Fruit fly (Drosophila melanogaster) whole organism, embryonic: ENCODE results near the gene lqfR.

Experiments used
- CG12104 ChIP-seq: fragments of 200-800 bp; sonication (Bioruptor generic); optimal IDR thresholded peaks from 3 replicates; lab custom pipeline; 2016; ENCODE audit warnings: missing biosample characterization, missing genetic modification characterization
- CG1233 ChIP-seq: fragments of 200-800 bp; sonication (Bioruptor generic); optimal IDR thresholded peaks from 4 replicates; lab custom pipeline; 2018; ENCODE audit warnings: missing biosample characterization, mild to moderate bottlenecking, missing genetic modification characterization
- CG14014 ChIP-seq: fragments of 200-800 bp; sonication (Bioruptor generic); IDR thresholded peaks from 2 replicates; pipeline ENCODE4 v1.3.6; 2022; ENCODE audit warnings: missing biosample characterization, missing genetic modification characterization
- CG14050 ChIP-seq: fragments of 200-800 bp; sonication (Bioruptor generic); IDR thresholded peaks from 3 replicates; pipeline ENCODE4 v1.3.6; 2022; ENCODE audit warnings: missing biosample characterization, missing genetic modification characterization
- CG14441 ChIP-seq: fragments of 200-800 bp; sonication (Bioruptor generic); IDR thresholded peaks from 2 replicates; pipeline ENCODE4 v1.3.6; 2022; ENCODE audit warnings: missing biosample characterization, missing genetic modification characterization
- CG14710 ChIP-seq: fragments of 200-800 bp; sonication (Bioruptor generic); optimal IDR thresholded peaks from 3 replicates; lab custom pipeline; 2019; ENCODE audit warnings: missing biosample characterization, mild to moderate bottlenecking, missing genetic modification characterization, moderate library complexity
- CG15073 ChIP-seq: fragments of 200-800 bp; sonication (Bioruptor generic); optimal IDR thresholded peaks from 2 replicates; lab custom pipeline; 2016; ENCODE audit warnings: missing biosample characterization, missing genetic modification characterization
- CG1603 ChIP-seq: fragments of 200-800 bp; sonication (Bioruptor generic); optimal IDR thresholded peaks from 2 replicates; lab custom pipeline; 2019; ENCODE audit warnings: missing biosample characterization, mild to moderate bottlenecking, missing genetic modification characterization, moderate library complexity
- CG17912 ChIP-seq: fragments of 200-800 bp; sonication (Bioruptor generic); optimal IDR thresholded peaks from 2 replicates; lab custom pipeline; 2018; ENCODE audit warnings: missing biosample characterization, mild to moderate bottlenecking, missing genetic modification characterization
- CG18262 ChIP-seq: fragments of 200-800 bp; optimal IDR thresholded peaks from 3 replicates; lab custom pipeline; 2019; ENCODE audit warnings: missing biosample characterization, mild to moderate bottlenecking, missing genetic modification characterization, moderate library complexity
- CG2199 ChIP-seq: fragments of 200-800 bp; sonication (Bioruptor generic); IDR thresholded peaks from 3 replicates; pipeline ENCODE4 v1.3.6; 2022; ENCODE audit warnings: missing biosample characterization, missing genetic modification characterization
- CG2202 ChIP-seq: fragments of 200-800 bp; sonication (Bioruptor generic); optimal IDR thresholded peaks from 2 replicates; lab custom pipeline; 2018; ENCODE audit warnings: missing biosample characterization, mild to moderate bottlenecking, missing genetic modification characterization
- CG31441 ChIP-seq: fragments of 200-800 bp; sonication (Bioruptor generic); IDR thresholded peaks from 2 replicates; pipeline ENCODE4 v1.3.6; 2022; ENCODE audit warnings: missing biosample characterization, missing genetic modification characterization
- CG43689 ChIP-seq: fragments of 200-800 bp; sonication (Bioruptor generic); IDR thresholded peaks from 2 replicates; pipeline ENCODE4 v1.3.6; 2022; ENCODE audit warnings: missing biosample characterization, missing genetic modification characterization
- CG6791 ChIP-seq: fragments of 200-800 bp; sonication (Bioruptor generic); IDR thresholded peaks from 3 replicates; pipeline ENCODE4 v1.3.6; 2022; ENCODE audit warnings: missing biosample characterization, missing genetic modification characterization; ENCODE audit not compliant: partially characterized antibody
- CG7786 ChIP-seq: fragments of 200-800 bp; sonication (Bioruptor generic); optimal IDR thresholded peaks from 2 replicates; lab custom pipeline; 2016; ENCODE audit warnings: missing biosample characterization, missing genetic modification characterization
- CG9932 ChIP-seq: fragments of 200-800 bp; sonication (Bioruptor generic); IDR thresholded peaks from 2 replicates; pipeline ENCODE4 v1.3.6; 2022; ENCODE audit warnings: missing biosample characterization, missing genetic modification characterization
- Doc2 ChIP-seq: fragments of 200-800 bp; sonication (Bioruptor generic); IDR thresholded peaks from 2 replicates; pipeline ENCODE4 v1.3.6; 2022; ENCODE audit warnings: missing biosample characterization, missing genetic modification characterization
- E2f1 ChIP-seq: fragments of 200-800 bp; sonication (Bioruptor generic); IDR thresholded peaks from 2 replicates; pipeline ENCODE4 v1.3.6; 2022; ENCODE audit warnings: missing biosample characterization, missing genetic modification characterization
- GATAe ChIP-seq: fragments of 200-800 bp; sonication (Bioruptor generic); conservative IDR thresholded peaks from 2 replicates; pipeline ENCODE4 v1.3.6; 2022; ENCODE audit warnings: missing biosample characterization, missing genetic modification characterization
- Gug ChIP-seq: fragments of 200-800 bp; sonication (Bioruptor generic); IDR thresholded peaks from 4 replicates; pipeline ENCODE4 v1.3.6; 2022; ENCODE audit warnings: missing biosample characterization, missing genetic modification characterization
- HLH4C ChIP-seq: fragments of 200-800 bp; sonication (Bioruptor generic); IDR thresholded peaks from 3 replicates; pipeline ENCODE4 v1.3.6; 2022; ENCODE audit warnings: missing biosample characterization, missing genetic modification characterization; ENCODE audit not compliant: partially characterized antibody
- Kr ChIP-seq: fragments of 200-800 bp; sonication (Bioruptor generic); optimal IDR thresholded peaks from 2 replicates; lab custom pipeline; 2017; ENCODE audit warnings: missing biosample characterization, mild to moderate bottlenecking, missing genetic modification characterization
- Lpt ChIP-seq: fragments of >200 bp; optimal IDR thresholded peaks from 2 replicates; lab custom pipeline; 2018; ENCODE audit warnings: missing biosample characterization, missing genetic modification characterization
- MTF-1 ChIP-seq: fragments of 200-800 bp; sonication (Bioruptor generic); optimal IDR thresholded peaks from 2 replicates; lab custom pipeline; 2018; ENCODE audit warnings: missing biosample characterization, mild to moderate bottlenecking, missing genetic modification characterization, borderline replicate concordance
- Med ChIP-seq: fragments of 200-800 bp; sonication (Bioruptor generic); peaks from one replicate; lab custom pipeline; 2016; ENCODE audit warnings: missing biosample characterization, missing genetic modification characterization, mild to moderate bottlenecking, inconsistent platforms, moderate library complexity
- Optix ChIP-seq: fragments of 200-800 bp; sonication (Bioruptor generic); IDR thresholded peaks from 3 replicates; pipeline ENCODE4 v1.3.6; 2022; ENCODE audit warnings: missing biosample characterization, missing genetic modification characterization
- Sox102F ChIP-seq: fragments of 200-800 bp; sonication (Bioruptor generic); optimal IDR thresholded peaks from 2 replicates; lab custom pipeline; 2018; ENCODE audit warnings: missing biosample characterization, mild to moderate bottlenecking, missing genetic modification characterization, moderate library complexity
- Sry-β ChIP-seq: fragments of 200-800 bp; sonication (Bioruptor generic); optimal IDR thresholded peaks from 2 replicates; lab custom pipeline; 2018; ENCODE audit warnings: missing biosample characterization, mild to moderate bottlenecking, missing genetic modification characterization, moderate library complexity
- Trl ChIP-seq, 3 experiments: fragments of >200 bp in 2 of 3; fragments of 200-800 bp in 1 of 3; sonication (Bioruptor generic) in 1 of 3; optimal IDR thresholded peaks; 2 replicates in 1 of 3; 3 replicates in 2 of 3; lab custom pipeline; 2016 to 2017; ENCODE audit warnings: missing biosample characterization in 1 of 3, missing genetic modification characterization in 1 of 3
- Usf ChIP-seq: fragments of 200-800 bp; sonication (Bioruptor generic); optimal IDR thresholded peaks from 2 replicates; lab custom pipeline; 2017; ENCODE audit warnings: missing genotype, missing biosample characterization, missing genetic modification characterization
- Xrp1 ChIP-seq: fragments of 200-800 bp; sonication (Bioruptor generic); IDR thresholded peaks from 2 replicates; pipeline ENCODE4 v1.3.6; 2022; ENCODE audit warnings: missing biosample characterization, missing genetic modification characterization
- az2 ChIP-seq: fragments of 200-800 bp; sonication (Bioruptor generic); optimal IDR thresholded peaks from 3 replicates; lab custom pipeline; 2016; ENCODE audit warnings: missing biosample characterization, missing genetic modification characterization
- bbx ChIP-seq: fragments of 200-800 bp; sonication (Bioruptor generic); IDR thresholded peaks from 2 replicates; pipeline ENCODE4 v1.3.6; 2022; ENCODE audit warnings: missing biosample characterization, missing genetic modification characterization; ENCODE audit not compliant: partially characterized antibody
- bowl ChIP-seq: fragments of 200-800 bp; sonication (Bioruptor generic); IDR thresholded peaks from 2 replicates; pipeline ENCODE4 v1.3.6; 2022; ENCODE audit warnings: missing biosample characterization, missing genetic modification characterization
- chn ChIP-seq: fragments of 200-800 bp; sonication (Bioruptor generic); optimal IDR thresholded peaks from 2 replicates; lab custom pipeline; 2016; ENCODE audit warnings: missing biosample characterization, missing genetic modification characterization
- crol ChIP-seq: fragments of 200-800 bp; sonication (Bioruptor generic); IDR thresholded peaks from 2 replicates; pipeline ENCODE4 v1.3.6; 2022; ENCODE audit warnings: missing biosample characterization, missing genetic modification characterization
- exex ChIP-seq: fragments of 200-800 bp; sonication (Bioruptor generic); optimal IDR thresholded peaks from 4 replicates; lab custom pipeline; 2018; ENCODE audit warnings: missing biosample characterization, mild to moderate bottlenecking, missing genetic modification characterization, moderate library complexity
- jing ChIP-seq: fragments of 200-800 bp; sonication (Bioruptor generic); optimal IDR thresholded peaks from 2 replicates; lab custom pipeline; 2018; ENCODE audit warnings: missing biosample characterization, mild to moderate bottlenecking, missing genetic modification characterization
- nerfin-2 ChIP-seq: fragments of 200-800 bp; sonication (Bioruptor generic); IDR thresholded peaks from 2 replicates; pipeline ENCODE4 v1.3.6; 2022; ENCODE audit warnings: missing biosample characterization, missing genetic modification characterization; ENCODE audit not compliant: partially characterized antibody
- onecut ChIP-seq: fragments of 200-800 bp; sonication (Bioruptor generic); IDR thresholded peaks from 2 replicates; pipeline ENCODE4 v1.3.6; 2022; ENCODE audit warnings: missing biosample characterization, missing genetic modification characterization
- pan ChIP-seq, 4 experiments: fragments of >200 bp in 3 of 4; fragments of 200-800 bp in 1 of 4; sonication (Bioruptor generic) in 1 of 4; optimal IDR thresholded peaks in 3 of 4; IDR thresholded peaks in 1 of 4; 2 replicates each; pipeline versions ENCODE4 v1.3.6 to Lab custom; 2017 to 2022; ENCODE audit warnings: missing biosample characterization in 2 of 4, missing genetic modification characterization in 2 of 4, mixed read lengths in 1 of 4
- ranshi ChIP-seq: fragments of 200-800 bp; sonication (Bioruptor generic); IDR thresholded peaks from 2 replicates; pipeline ENCODE4 v1.3.6; 2022; ENCODE audit warnings: missing biosample characterization, missing genetic modification characterization
- sd ChIP-seq: fragments of 200-800 bp; sonication (Bioruptor generic); optimal IDR thresholded peaks from 3 replicates; lab custom pipeline; 2018; ENCODE audit warnings: missing biosample characterization, mild to moderate bottlenecking, missing genetic modification characterization, moderate library complexity
- seq ChIP-seq: fragments of 200-800 bp; sonication (Bioruptor generic); IDR thresholded peaks from 2 replicates; pipeline ENCODE4 v1.3.6; 2022; ENCODE audit warnings: missing biosample characterization, missing genetic modification characterization
- sisA ChIP-seq: fragments of 200-800 bp; sonication (Bioruptor generic); IDR thresholded peaks from 2 replicates; pipeline ENCODE4 v1.3.6; 2022; ENCODE audit warnings: missing biosample characterization, missing genetic modification characterization
- slbo ChIP-seq: fragments of 200-800 bp; sonication (Bioruptor generic); IDR thresholded peaks from 2 replicates; pipeline ENCODE4 v1.3.6; 2022; ENCODE audit warnings: missing biosample characterization, missing genetic modification characterization
- zfh2 ChIP-seq: fragments of 200-800 bp; sonication (Bioruptor generic); optimal IDR thresholded peaks from 2 replicates; lab custom pipeline; 2016; ENCODE audit warnings: missing biosample characterization, missing genetic modification characterization

The lqfR gene

DNA sequence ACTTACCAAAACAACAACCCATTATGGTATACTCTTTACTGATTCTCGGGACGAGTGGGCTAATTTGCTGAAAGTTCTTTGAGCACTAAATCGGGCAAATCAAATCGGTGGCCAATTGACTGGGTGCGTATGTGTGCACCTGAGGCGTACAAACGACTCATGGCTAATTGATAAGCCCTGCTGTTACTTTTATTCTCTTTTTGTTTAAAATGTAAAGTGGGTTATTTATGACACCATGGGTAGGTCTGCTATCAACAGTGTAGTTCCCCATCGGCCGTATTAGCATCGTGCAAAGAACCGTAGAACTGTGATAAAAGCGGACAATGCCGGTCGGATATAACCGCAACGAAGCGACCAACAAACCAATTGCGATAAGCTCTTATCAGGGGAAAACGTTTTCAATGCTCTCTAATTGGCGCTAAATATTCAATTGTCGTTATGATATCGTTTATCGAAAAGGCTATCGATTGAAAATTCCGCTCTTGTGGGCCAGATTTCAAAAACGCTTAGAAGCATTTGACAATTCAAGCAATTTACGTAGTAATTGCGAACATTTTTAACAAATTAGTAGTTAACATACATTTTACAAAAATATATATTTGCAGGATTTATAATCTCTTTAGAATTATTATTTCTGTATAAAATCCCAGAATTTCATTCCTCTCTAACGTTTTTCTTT, 36.2 kb downstream of the lqfR start, which contains the start of gene CG34288 (continued):
- no peak for TF ChIP-seq CG15073 (GFP tag; lab: Kevin White, UChicago)
- peak; percentile 73 for TF ChIP-seq sd (tag; lab: Kevin White, UChicago)
- TF ChIP-seq az2 (GFP tag; lab: Kevin White, UChicago), result no peak
- no peak; the same call in 2 of the 4 replicates for TF ChIP-seq Gug (GFP tag; lab: Robert Waterston, UW)
- TF ChIP-seq jing (GFP tag; lab: Kevin White, UChicago), result no peak
- TF ChIP-seq CG9932 (GFP tag; lab: Robert Waterston, UW), result peak; percentile 48
- no peak for TF ChIP-seq CG17912
- TF ChIP-seq Optix (GFP tag; lab: Robert Waterston, UW), result 0 out of 3 replicates have a peak, but pooled peaks have one; percentile 29
- peak; percentile 45 for TF ChIP-seq bbx
- peak; percentile 25; the same call in 1 of the 3 replicates for TF ChIP-seq CG6791
- no peak for TF ChIP-seq CG1233
- no peak for TF ChIP-seq Sry-β (GFP tag; lab: Kevin White, UChicago)
- no peak for TF ChIP-seq crol
- no peak for TF ChIP-seq CG14710 (tag; lab: Kevin White, UChicago)
- TF ChIP-seq Lpt, result no peak
- peak; percentile 51; the same call in 1 of the 2 replicates for TF ChIP-seq nerfin-2 (GFP tag; lab: Robert Waterston, UW)
- TF ChIP-seq ranshi (GFP tag; lab: Robert Waterston, UW), result peak; percentile 53; the same call in 1 of the 2 replicates
- TF ChIP-seq sisA (GFP tag; lab: Robert Waterston, UW), result peak; percentile 51; the same call in 1 of the 2 replicates
- TF ChIP-seq CG2202, result no peak
- 0 out of 3 replicates have a peak, but pooled peaks have one; percentile 29 for TF ChIP-seq CG2199 (GFP tag; lab: Robert Waterston, UW)
- TF ChIP-seq Xrp1 (GFP tag; lab: Robert Waterston, UW), result peak; percentile 41; the same call in 1 of the 2 replicates
- peak; percentile 31; the same call in 1 of the 2 replicates for TF ChIP-seq bowl
- TF ChIP-seq Sox102F, result peak; percentile 38
- TF ChIP-seq HLH4C (GFP tag; lab: Robert Waterston, UW), result 0 out of 3 replicates have a peak, but pooled peaks have one; percentile 27
- no peak for TF ChIP-seq Trl (optimal IDR thresholded peaks at IDR 0.05; lab: Kevin White, UChicago)
- peak; percentile 6 for TF ChIP-seq Trl (GFP tag; optimal IDR thresholded peaks at IDR 0.05; lab: Kevin White, UChicago)
- peak; percentile 95 for TF ChIP-seq GATAe (GFP tag; lab: Robert Waterston, UW)
- TF ChIP-seq Doc2 (GFP tag; lab: Robert Waterston, UW), result no peak
- TF ChIP-seq pan (optimal IDR thresholded peaks at IDR 0.05; lab: Kevin White, UChicago), result no peak
- peak in 1 of 2 experiments; percentile 37 for TF ChIP-seq pan (GFP tag; optimal IDR thresholded peaks at IDR 0.05 in 1 of 2, IDR thresholded peaks at IDR 0.05 in 1 of 2)
- peak; percentile 55 for TF ChIP-seq CG14441 (GFP tag; lab: Robert Waterston, UW)
- no peak for TF ChIP-seq CG12104 (GFP tag; lab: Kevin White, UChicago)
- peak; percentile 91 for TF ChIP-seq Med
- TF ChIP-seq E2f1 (GFP tag; lab: Robert Waterston, UW), result peak; percentile 66
- peak; percentile 40 for TF ChIP-seq CG18262 (tag; lab: Kevin White, UChicago)
- peak; percentile 53 for TF ChIP-seq CG1603 (tag; lab: Kevin White, UChicago)
- no peak for TF ChIP-seq Usf (GFP tag; lab: Kevin White, UChicago)
- TF ChIP-seq onecut (GFP tag; lab: Robert Waterston, UW), result peak; percentile 32
- TF ChIP-seq CG43689 (GFP tag; lab: Robert Waterston, UW), result 0 out of 2 replicates have a peak, but pooled peaks have one; percentile 14
- TF ChIP-seq CG7786 (GFP tag; lab: Kevin White, UChicago), result peak; percentile 7
- no peak for TF ChIP-seq Kr
- peak; percentile 82 for TF ChIP-seq slbo
- peak; percentile 99 for TF ChIP-seq exex
- no peak for TF ChIP-seq seq
- no peak for TF ChIP-seq MTF-1 (GFP tag; lab: Kevin White, UChicago)
- TF ChIP-seq zfh2 (GFP tag; lab: Kevin White, UChicago), result no peak
- TF ChIP-seq chn (GFP tag; lab: Kevin White, UChicago), result no peak
- no peak for TF ChIP-seq CG14050 (GFP tag; lab: Robert Waterston, UW)
- TF ChIP-seq CG14014 (GFP tag; lab: Robert Waterston, UW), result peak; percentile 55; the same call in 1 of the 2 replicates
- no peak for TF ChIP-seq CG31441 (GFP tag; lab: Robert Waterston, UW)
